Fruit fly (Drosophila melanogaster): ENCODE data around the gene Ir85a.

Gene Ir85a

DNA sequence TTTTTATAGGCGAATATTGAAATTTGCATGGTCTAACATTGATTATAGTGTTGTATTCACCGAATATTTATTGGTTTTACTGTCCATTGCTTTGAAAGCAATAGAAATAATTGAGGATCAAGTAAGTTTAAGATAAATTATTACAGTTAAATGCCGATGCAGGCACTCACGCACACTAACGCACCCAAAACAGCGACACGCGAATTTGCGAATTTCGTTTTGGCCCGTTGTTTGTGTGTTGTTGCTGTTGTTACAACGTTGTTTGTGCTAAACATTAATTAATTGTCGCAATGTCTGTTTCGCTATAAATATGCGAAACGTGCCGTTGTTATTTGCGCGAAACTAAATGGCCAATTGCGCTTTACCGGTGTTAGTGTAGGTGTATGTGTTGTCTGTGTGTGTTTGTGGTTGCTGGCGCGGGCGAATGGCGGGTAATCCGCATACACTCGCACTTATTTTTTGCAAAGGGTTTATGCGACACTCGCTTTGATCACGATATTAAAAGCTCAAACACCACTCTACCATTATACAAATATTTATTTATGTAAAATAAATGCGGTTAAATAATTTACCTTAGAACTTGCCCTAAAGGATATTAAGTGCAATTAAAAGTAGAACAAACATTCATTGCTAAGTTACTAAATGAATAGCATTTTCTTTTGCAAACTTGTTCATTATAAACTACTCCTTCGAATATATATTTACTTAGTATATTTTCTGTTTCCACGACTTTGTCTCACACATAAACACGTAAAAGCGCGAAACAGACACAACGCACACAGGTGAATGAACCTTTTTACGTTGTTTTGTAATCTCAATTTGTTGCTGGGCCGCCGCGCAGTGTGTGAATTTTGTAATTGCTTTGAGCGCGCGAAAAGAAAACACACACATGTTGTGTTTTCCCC is 46.4 kb upstream of the Ir85a start:
- TF ChIP-seq CG9727 (GFP tag; optimal IDR thresholded peaks at IDR 0.05) (peak; percentile 33), knrl (GFP tag; IDR thresholded peaks at IDR 0.05; ENCODE audit: partially characterized antibody) (no peak), cwo (GFP tag; optimal IDR thresholded peaks at IDR 0.05) (peak; percentile 14), CG2120 (GFP tag; optimal IDR thresholded peaks at IDR 0.05) (peak; percentile 3), fd3F (GFP tag; optimal IDR thresholded peaks at IDR 0.05) (no peak), PHDP (tag; optimal IDR thresholded peaks at IDR 0.05) (no peak), CG15011 (GFP tag; optimal IDR thresholded peaks at IDR 0.05) (no peak), Ets97D (GFP tag; optimal IDR thresholded peaks at IDR 0.05) (no peak), CG7556 (GFP tag; optimal IDR thresholded peaks at IDR 0.05) (peak; percentile 10), nmo (GFP tag; optimal IDR thresholded peaks at IDR 0.05) (peak; percentile 10), Med (GFP tag) (peak; percentile 64), CG17912 (GFP tag; optimal IDR thresholded peaks at IDR 0.05) (no peak), CG13296 (GFP tag; optimal IDR thresholded peaks at IDR 0.05) (no peak), esg (GFP tag; conservative IDR thresholded peaks at IDR 0.05) (no peak), CG13775 (GFP tag; optimal IDR thresholded peaks at IDR 0.05) (no peak), repo (GFP tag; optimal IDR thresholded peaks at IDR 0.05) (no peak), lilli (GFP tag; optimal IDR thresholded peaks at IDR 0.05) (peak; percentile 14), sna (GFP tag; IDR thresholded peaks at IDR 0.05; ENCODE audit: partially characterized antibody) (no peak), MESR4 (GFP tag; optimal IDR thresholded peaks at IDR 0.05) (no peak), eve (GFP tag; optimal IDR thresholded peaks at IDR 0.05) (no peak), tap (tag; optimal IDR thresholded peaks at IDR 0.05) (no peak), CG31365 (tag; optimal IDR thresholded peaks at IDR 0.05) (no peak), zfh2 (GFP tag; optimal IDR thresholded peaks at IDR 0.05) (no peak), Hmr (GFP tag; optimal IDR thresholded peaks at IDR 0.05) (peak; percentile 42), sqz (GFP tag; optimal IDR thresholded peaks at IDR 0.05) (no peak), Jarid2 (GFP tag; optimal IDR thresholded peaks at IDR 0.05) (no peak), CG3726 (GFP tag; IDR thresholded peaks at IDR 0.05) (no peak), so (GFP tag; IDR thresholded peaks at IDR 0.05) (0 out of 3 replicates have a peak, but pooled peaks have one; percentile 37), Xrp1 (GFP tag; IDR thresholded peaks at IDR 0.05) (no peak), az2 (GFP tag; optimal IDR thresholded peaks at IDR 0.05) (no peak), CG10321 (GFP tag; IDR thresholded peaks at IDR 0.05) (no peak), CG1603 (tag; optimal IDR thresholded peaks at IDR 0.05) (no peak), CG17612 (GFP tag; IDR thresholded peaks at IDR 0.05) (no peak), CG7745 (tag; optimal IDR thresholded peaks at IDR 0.05) (no peak), Gug (GFP tag; IDR thresholded peaks at IDR 0.05) (no peak), sisA (GFP tag; IDR thresholded peaks at IDR 0.05) (no peak), nerfin-1 (tag; optimal IDR thresholded peaks at IDR 0.05) (peak; percentile 97), MTF-1 (GFP tag; optimal IDR thresholded peaks at IDR 0.05; ENCODE audit: borderline replicate concordance) (no peak), eyg (GFP tag; optimal IDR thresholded peaks at IDR 0.05) (no peak), Dbx (GFP tag; IDR thresholded peaks at IDR 0.05) (0 out of 3 replicates have a peak, but pooled peaks have one; percentile 34), CG10543 (GFP tag; optimal IDR thresholded peaks at IDR 0.05) (peak; percentile 2), pzg (GFP tag; optimal IDR thresholded peaks at IDR 0.05) (no peak), CG5245 (GFP tag; optimal IDR thresholded peaks at IDR 0.05) (no peak), CG18599 (GFP tag; optimal IDR thresholded peaks at IDR 0.05) (peak; percentile 53), HLHmδ (GFP tag; optimal IDR thresholded peaks at IDR 0.05) (no peak), Bgb (GFP tag; IDR thresholded peaks at IDR 0.05; ENCODE audit: partially characterized antibody) (no peak), CG6765 (GFP tag; optimal IDR thresholded peaks at IDR 0.05) (peak; percentile 16), CHES-1-like (GFP tag; optimal IDR thresholded peaks at IDR 0.05) (no peak)

Data from whole organism, embryonic.